Fruit fly (Drosophila melanogaster): ENCODE results near the gene CG10589.

Gene CG10589

dm6 chr3L:20954118-20954517, 26.5 kb downstream of the CG10589 start:
- TF ChIP-seq noc (tag; optimal IDR thresholded peaks at IDR 0.05) = no peak

dm6 chr3L:20956650-20957049, 29.0 kb downstream of the CG10589 start, which contains the start of the genes Sems and CG10588:
TSS of gene Sems (minus strand) at chr3L:20956750.
TSS of gene CG10588 (plus strand) at chr3L:20956934.
- no peak for TF ChIP-seq noc (tag; optimal IDR thresholded peaks at IDR 0.05)

DNA sequence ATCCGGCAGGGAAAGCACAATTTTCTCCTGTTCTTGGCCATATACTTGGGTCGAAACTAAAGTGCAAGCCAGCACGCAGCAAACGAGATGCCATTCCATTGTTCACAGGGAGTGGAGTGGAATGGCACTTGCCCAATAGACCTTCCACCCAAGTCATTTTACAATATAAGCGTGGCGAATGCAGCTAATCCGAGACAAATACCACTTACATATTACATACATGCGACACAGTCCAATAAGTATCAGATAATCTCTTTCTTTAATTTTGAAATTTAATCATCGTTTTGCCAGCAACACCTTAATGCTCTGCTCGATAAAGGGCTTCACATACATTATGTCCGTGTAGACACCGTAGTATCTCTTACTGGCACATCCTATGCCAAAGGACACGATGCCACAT, 33.7 kb downstream of the CG10589 start, which contains the start of gene CG11037:
Gene CG11037, minus strand, starts transcription at position 101 of the 400 bp plus-strand sequence.
- no peak for TF ChIP-seq noc (tag; optimal IDR thresholded peaks at IDR 0.05)

- no peak for TF ChIP-seq noc (tag; optimal IDR thresholded peaks at IDR 0.05)
These were observed 34.8 kb downstream of the CG10589 start, which contains the start of gene CG10587 for dm6 chr3L:20962455-20962854. TSS of gene CG10587 (minus strand) at chr3L:20962555.

- TF ChIP-seq noc (tag; optimal IDR thresholded peaks at IDR 0.05) = no peak
These were observed 39.0 kb downstream of the CG10589 start, which contains the start of gene CG12983 for dm6 chr3L:20966662-20967061. TSS of gene CG12983 (minus strand) at chr3L:20966762.

DNA sequence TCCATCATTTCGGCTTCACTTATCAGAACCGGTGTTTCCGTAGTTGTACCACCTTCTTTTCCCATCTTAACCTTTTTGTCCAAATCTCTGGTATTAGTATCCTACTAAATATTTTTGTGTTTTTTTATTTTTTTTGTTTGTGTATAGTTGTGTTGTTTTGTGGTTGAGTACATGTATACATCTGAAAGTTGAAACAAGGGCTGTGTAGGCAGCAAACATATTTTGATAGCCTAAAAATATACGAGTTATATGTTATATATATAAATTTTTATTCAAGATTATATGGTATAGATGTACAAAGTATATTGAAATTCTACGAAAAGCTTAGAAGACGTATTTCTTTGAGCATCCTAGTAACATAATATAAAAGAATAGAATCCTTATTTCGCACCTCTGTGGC, 42.9 kb downstream of the CG10589 start, which contains the start of gene CG33287:
Gene CG33287, minus strand, starts transcription at position 101 of the 400 bp plus-strand sequence.
- TF ChIP-seq noc (tag; optimal IDR thresholded peaks at IDR 0.05) = no peak

DNA sequence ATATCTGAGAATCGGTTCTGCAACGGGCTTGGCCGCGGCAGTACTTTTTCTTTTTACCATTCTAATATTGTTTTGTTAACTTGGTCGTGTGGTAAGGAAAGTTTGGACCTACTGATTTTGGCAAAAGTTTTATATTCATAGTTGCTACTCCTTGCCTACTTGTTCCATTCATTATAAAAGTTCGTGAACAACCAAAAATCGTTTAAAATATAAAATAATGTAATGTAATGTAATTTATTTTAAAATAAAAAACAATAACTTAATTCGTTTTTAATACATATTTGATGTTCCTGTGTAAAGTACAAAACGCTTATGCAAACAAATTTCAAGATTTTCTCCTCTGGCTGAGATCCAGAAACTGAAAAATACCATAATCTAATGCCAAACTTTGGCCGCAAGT, 47.0 kb downstream of the CG10589 start, which contains the start of gene CG33286:
Gene CG33286, minus strand, starts transcription at position 101 of the 400 bp plus-strand sequence.
- no peak for TF ChIP-seq noc (tag; optimal IDR thresholded peaks at IDR 0.05)

DNA sequence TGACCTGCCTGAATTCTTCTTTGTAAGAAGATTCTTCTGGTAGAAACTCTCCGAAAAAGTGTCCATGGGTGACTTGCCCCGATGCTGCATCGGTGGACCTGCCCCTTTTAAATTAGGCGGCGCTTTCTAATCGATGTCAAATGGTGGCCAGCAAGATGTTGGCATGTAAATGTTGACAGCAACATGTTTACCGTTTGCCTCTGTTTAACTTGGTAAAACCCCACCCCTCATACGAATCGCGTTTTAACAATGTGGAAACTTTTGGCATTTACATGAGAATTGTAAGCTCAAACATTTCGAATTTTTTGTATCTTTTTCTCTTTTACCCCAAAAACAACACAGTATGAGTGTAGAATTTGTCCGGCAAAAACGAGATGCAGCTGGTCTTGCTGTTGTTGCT, 48.8 kb downstream of the CG10589 start:
- no peak for TF ChIP-seq noc (tag; optimal IDR thresholded peaks at IDR 0.05)

DNA sequence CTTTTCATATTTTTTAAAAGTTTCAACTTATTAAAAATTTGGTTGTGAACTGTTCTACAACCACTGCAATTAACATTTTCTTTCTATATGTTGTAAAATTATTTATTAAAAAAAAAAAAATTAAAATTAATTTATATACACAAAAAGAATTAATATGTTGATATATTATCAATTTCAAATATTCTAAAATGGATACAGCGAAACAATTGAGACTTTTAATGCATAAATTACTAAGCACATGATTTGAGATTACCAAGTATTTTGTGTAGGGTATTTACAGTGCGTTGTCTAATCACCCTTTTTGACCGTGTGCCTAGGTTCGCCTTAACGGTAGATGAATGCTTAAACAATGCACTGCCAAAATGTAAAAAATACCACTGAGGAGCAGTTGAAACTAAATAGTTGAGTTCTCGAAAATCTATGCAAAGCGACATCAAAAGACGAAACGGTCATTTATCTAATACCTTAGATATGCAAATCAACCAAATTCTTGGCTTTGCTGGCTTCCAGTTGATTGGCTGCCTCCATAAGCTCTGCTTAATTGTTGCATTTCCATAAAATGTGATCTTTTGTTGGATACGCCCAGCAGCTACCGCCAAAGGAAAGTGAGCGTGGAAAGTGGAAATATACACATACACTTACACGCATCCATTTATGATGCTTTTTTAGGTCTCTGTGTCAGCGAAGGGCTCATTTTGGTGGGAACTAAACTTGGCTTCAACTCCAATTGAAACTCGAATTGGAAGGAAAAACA, 49.5 kb downstream of the CG10589 start:
- no peak for TF ChIP-seq noc (tag; optimal IDR thresholded peaks at IDR 0.05)

Measured in whole organism, larva.